Worm (Caenorhabditis elegans) whole organism, L3 larva: Measurements from ENCODE around the gene F47B8.10.

Experiments used
- aly-2 ChIP-seq: fragments of 150-350 bp; optimal IDR thresholded peaks from 2 replicates; lab custom pipeline; 2014; ENCODE audit warnings: missing biosample characterization, missing genetic modification characterization
- ama-1 ChIP-seq: fragments of 150-350 bp; optimal IDR thresholded peaks from 2 replicates; lab custom pipeline; 2018
- ceh-82 ChIP-seq: fragments of 150-350 bp; optimal IDR thresholded peaks from 2 replicates; lab custom pipeline; 2014; ENCODE audit warnings: missing biosample characterization, missing genetic modification characterization
- daf-12 ChIP-seq: fragments of 150-350 bp; optimal IDR thresholded peaks from 2 replicates; lab custom pipeline; 2014; ENCODE audit warnings: missing biosample characterization, missing genetic modification reagents, missing genetic modification characterization
- elt-1 ChIP-seq: fragments of 150-350 bp; optimal IDR thresholded peaks from 2 replicates; lab custom pipeline; 2014; ENCODE audit warnings: missing biosample characterization, missing genetic modification characterization
- jun-1 ChIP-seq: fragments of 150-350 bp; optimal IDR thresholded peaks from 2 replicates; lab custom pipeline; 2014; ENCODE audit warnings: missing biosample characterization, missing genetic modification reagents, missing genetic modification characterization
- nhr-11 ChIP-seq: fragments of 150-350 bp; optimal IDR thresholded peaks from 2 replicates; lab custom pipeline; 2014; ENCODE audit warnings: missing biosample characterization, missing genetic modification characterization
- nhr-25 ChIP-seq: sonication (generic microtip); optimal IDR thresholded peaks from 2 replicates; lab custom pipeline; 2017; ENCODE audit warnings: missing biosample characterization, missing genetic modification characterization
- pqm-1 ChIP-seq: fragments of 150-350 bp; optimal IDR thresholded peaks from 2 replicates; lab custom pipeline; 2017; ENCODE audit warnings: missing biosample characterization, missing genetic modification characterization, inconsistent platforms
- snpc-4 ChIP-seq: fragments of 150-350 bp; optimal IDR thresholded peaks from 2 replicates; lab custom pipeline; 2014; ENCODE audit warnings: missing biosample characterization, missing genetic modification characterization

- TF ChIP-seq snpc-4 (tag; lab: Kevin White, UChicago), result no peak
- TF ChIP-seq jun-1 (tag; lab: Kevin White, UChicago), result no peak
- TF ChIP-seq aly-2 (tag; lab: Kevin White, UChicago), result no peak
- no peak for TF ChIP-seq pqm-1 (tag; lab: Kevin White, UChicago)
- TF ChIP-seq nhr-11 (tag; lab: Kevin White, UChicago), result no peak
- TF ChIP-seq nhr-25 (tag; lab: Kevin White, UChicago), result no peak
- TF ChIP-seq ceh-82 (tag; lab: Kevin White, UChicago), result no peak
- TF ChIP-seq elt-1, result no peak
- TF ChIP-seq ama-1, result no peak
- TF ChIP-seq daf-12 (tag; lab: Kevin White, UChicago), result no peak
Observed at ce11 chrV:14333116-14333515, 8.7 kb upstream of the F47B8.10 start, which contains the start of gene srm-4.
